Fruit fly (Drosophila melanogaster): ENCODE results near the gene AP-1sigma.
A peak's percentile ranks its signal among the peaks of the same experiment; 100 is the strongest.

The AP-1sigma gene

DNA sequence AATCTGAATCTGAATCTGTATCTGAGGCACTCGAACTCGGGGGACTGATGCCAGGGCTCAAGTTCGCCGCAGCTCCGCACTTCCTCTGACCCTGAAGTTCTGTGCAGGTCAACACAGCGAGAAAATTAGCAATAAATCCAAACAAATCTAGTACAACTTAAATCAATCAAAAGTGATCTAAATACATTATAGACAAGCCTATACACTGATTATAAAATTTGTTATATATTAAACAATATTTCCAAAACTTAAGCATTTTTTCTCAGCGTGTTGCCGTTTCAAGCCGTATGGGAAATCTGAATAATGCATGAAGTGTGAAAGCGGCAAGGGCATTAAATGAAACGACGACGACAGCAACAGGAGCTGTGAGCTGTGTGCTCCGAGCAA, 43.4 kb upstream of the AP-1sigma start (continued):
- TF ChIP-seq esn (GFP tag; optimal IDR thresholded peaks at IDR 0.05) (peak; percentile 98), CG31627 (GFP tag; optimal IDR thresholded peaks at IDR 0.05) (peak; percentile 92), CG34406 (GFP tag; optimal IDR thresholded peaks at IDR 0.05) (peak; percentile 97), CG10669 (GFP tag; optimal IDR thresholded peaks at IDR 0.05) (peak; percentile 98), Lpt (GFP tag; optimal IDR thresholded peaks at IDR 0.05) (peak; percentile 72), CG6808 (GFP tag; optimal IDR thresholded peaks at IDR 0.05) (peak; percentile 94), salr (GFP tag; optimal IDR thresholded peaks at IDR 0.05) (peak; percentile 82 to 95)

DNA sequence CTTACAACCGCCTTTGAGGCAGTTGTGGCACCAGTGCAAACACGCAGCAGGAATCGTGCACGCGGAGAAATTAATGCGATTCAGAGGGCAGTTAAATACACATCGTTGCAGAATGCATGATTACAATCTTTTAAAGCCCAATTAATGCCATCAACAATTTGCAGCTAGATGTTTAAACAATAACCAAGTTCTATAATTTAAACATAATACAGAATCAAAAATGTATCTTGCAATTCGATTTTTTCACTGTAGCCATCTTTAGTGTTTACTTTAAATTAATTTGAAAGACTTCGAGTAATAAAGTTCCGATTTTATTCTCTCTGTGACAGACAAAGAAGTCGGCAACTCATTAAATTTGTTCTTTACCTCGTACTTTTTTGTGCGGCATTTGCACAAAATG, 42.5 kb upstream of the AP-1sigma start:
- TF ChIP-seq Lpt (GFP tag; optimal IDR thresholded peaks at IDR 0.05) (peak; percentile 67), Hr4 (GFP tag; optimal IDR thresholded peaks at IDR 0.05) (peak; percentile 69), Hr39 (GFP tag; optimal IDR thresholded peaks at IDR 0.05) (peak; percentile 89), fkh (GFP tag; optimal IDR thresholded peaks at IDR 0.05) (no peak), fd85E (GFP tag; optimal IDR thresholded peaks at IDR 0.05) (peak; percentile 47), CG10669 (GFP tag; optimal IDR thresholded peaks at IDR 0.05) (peak; percentile 93), Smox (GFP tag; optimal IDR thresholded peaks at IDR 0.05) (peak; percentile 86), CG6276 (GFP tag; optimal IDR thresholded peaks at IDR 0.05) (peak; percentile 27), CG8319 (GFP tag; optimal IDR thresholded peaks at IDR 0.05) (peak; percentile 80), Sox15 (GFP tag; optimal IDR thresholded peaks at IDR 0.05) (peak; percentile 80), CG1621 (tag; optimal IDR thresholded peaks at IDR 0.05) (peak; percentile 90), Eip75B (GFP tag; optimal IDR thresholded peaks at IDR 0.05) (peak; percentile 90), CG3032 (tag; optimal IDR thresholded peaks at IDR 0.05) (peak; percentile 89), fd59A (GFP tag; optimal IDR thresholded peaks at IDR 0.05) (peak; percentile 92), cyc (GFP tag; optimal IDR thresholded peaks at IDR 0.05) (peak; percentile 88), CG15336 (GFP tag; IDR thresholded peaks at IDR 0.05) (peak; percentile 67), CG6808 (GFP tag; optimal IDR thresholded peaks at IDR 0.05) (peak; percentile 89), CG11762 (GFP tag; optimal IDR thresholded peaks at IDR 0.05; ENCODE audit: insufficient read depth) (peak; percentile 74), Met (GFP tag; optimal IDR thresholded peaks at IDR 0.05) (peak; percentile 93), CG16779 (tag; optimal IDR thresholded peaks at IDR 0.05) (peak; percentile 69), CG6792 (GFP tag; optimal IDR thresholded peaks at IDR 0.05) (peak; percentile 90), CG34406 (GFP tag; optimal IDR thresholded peaks at IDR 0.05) (peak; percentile 86), Hr38 (GFP tag; optimal IDR thresholded peaks at IDR 0.05) (no peak), CG6854 (GFP tag; optimal IDR thresholded peaks at IDR 0.05) (peak; percentile 50), CG32006 (GFP tag; optimal IDR thresholded peaks at IDR 0.05) (peak; percentile 77), ss (GFP tag; optimal IDR thresholded peaks at IDR 0.05) (peak; percentile 86 to 92), CG4318 (GFP tag; optimal IDR thresholded peaks at IDR 0.05) (peak; percentile 48), CG11902 (GFP tag; optimal IDR thresholded peaks at IDR 0.05) (peak; percentile 77), Sox14 (GFP tag; optimal IDR thresholded peaks at IDR 0.05) (peak; percentile 90), Sox102F (GFP tag; optimal IDR thresholded peaks at IDR 0.05) (peak; percentile 91), vri (GFP tag; optimal IDR thresholded peaks at IDR 0.05) (peak; percentile 71), CG8119 (GFP tag; IDR thresholded peaks at IDR 0.05) (peak; percentile 76), Blimp-1 (GFP tag; optimal IDR thresholded peaks at IDR 0.05) (peak; percentile 55), Ets96B (tag; optimal IDR thresholded peaks at IDR 0.05) (peak; percentile 91), CG8632 (GFP tag; optimal IDR thresholded peaks at IDR 0.05) (peak; percentile 82), OdsH (GFP tag; optimal IDR thresholded peaks at IDR 0.05) (peak; percentile 87), svp (GFP tag) (peak; percentile 94), CG9139 (GFP tag; optimal IDR thresholded peaks at IDR 0.05) (peak; percentile 70), CG11294 (GFP tag; IDR thresholded peaks at IDR 0.05) (no peak), Eip78C (GFP tag) (peak; percentile 97), CG6163 (GFP tag; IDR thresholded peaks at IDR 0.05) (peak; percentile 89), Eip93F (GFP tag; optimal IDR thresholded peaks at IDR 0.05) (peak; percentile 44), pdm3 (GFP tag; optimal IDR thresholded peaks at IDR 0.05) (peak; percentile 88), eg (GFP tag; IDR thresholded peaks at IDR 0.05) (peak; percentile 50; the same call in 2 of the 3 replicates), lz (GFP tag; optimal IDR thresholded peaks at IDR 0.05) (peak; percentile 90), Gug (GFP tag; IDR thresholded peaks at IDR 0.05) (no peak)

All from whole organism, prepupa.